Worm (Caenorhabditis elegans) whole organism, L1 larva: ENCODE measurements around the gene ani-1.

Experiments
- aly-2 ChIP-seq: fragments of 150-350 bp; optimal IDR thresholded peaks from 2 replicates; lab custom pipeline; 2014; ENCODE audit warnings: missing biosample characterization, missing genetic modification characterization
- blmp-1 ChIP-seq: fragments of 150-350 bp; optimal IDR thresholded peaks from 2 replicates; lab custom pipeline; 2014; ENCODE audit warnings: missing biosample characterization, missing genetic modification characterization
- ceh-8 ChIP-seq: fragments of 200-800 bp; sonication (Bioruptor generic); optimal IDR thresholded peaks from 2 replicates; lab custom pipeline; 2018; ENCODE audit warnings: mild to moderate bottlenecking, missing genetic modification characterization, moderate library complexity, missing compliant biosample characterization
- dpl-1 ChIP-seq, 3 experiments: fragments of 150-350 bp in 2 of 3; sonication (generic microtip) in 1 of 3; optimal IDR thresholded peaks; 2 replicates each; lab custom pipeline; 2014 to 2017; ENCODE audit warnings: missing biosample characterization in 3 of 3, missing genetic modification characterization in 3 of 3, missing genetic modification reagents in 3 of 3
- efl-1 ChIP-seq, 4 experiments: fragments of 150-350 bp; optimal IDR thresholded peaks in 3 of 4; peaks in 1 of 4; 1 replicate in 1 of 4; 2 replicates in 3 of 4; lab custom pipeline; 2014; ENCODE audit warnings: missing biosample characterization in 2 of 4, missing genetic modification characterization in 2 of 4, missing genetic modification reagents in 2 of 4
- elt-3 ChIP-seq, 6 experiments: fragments of 150-350 bp in 1 of 6; sonication (generic microtip); optimal IDR thresholded peaks; 2 replicates each; lab custom pipeline; 2017 to 2018; ENCODE audit warnings: missing biosample characterization in 6 of 6, missing genetic modification characterization in 6 of 6, inconsistent platforms in 1 of 6
- ets-5 ChIP-seq: fragments of 200-800 bp; sonication (Bioruptor generic); IDR thresholded peaks from 2 replicates; pipeline ENCODE4 v1.3.6; 2022; ENCODE audit warnings: missing genetic modification characterization, missing compliant biosample characterization
- fkh-4 ChIP-seq: sonication (generic microtip); optimal IDR thresholded peaks from 2 replicates; lab custom pipeline; 2016; ENCODE audit warnings: missing compliant biosample characterization, missing genetic modification characterization, borderline replicate concordance
- fkh-8 ChIP-seq: sonication (generic microtip); optimal IDR thresholded peaks from 2 replicates; lab custom pipeline; 2016; ENCODE audit warnings: mild to moderate bottlenecking, missing genetic modification characterization, missing compliant biosample characterization
- grh-1 ChIP-seq: fragments of 200-800 bp; sonication (Bioruptor generic); IDR thresholded peaks from 2 replicates; pipeline ENCODE4 v1.3.6; 2022; ENCODE audit warnings: missing genetic modification reagents, missing genetic modification characterization, missing compliant biosample characterization
- hpl-2 ChIP-seq: fragments of 150-350 bp; optimal IDR thresholded peaks from 2 replicates; lab custom pipeline; 2014; ENCODE audit warnings: missing biosample characterization, missing genetic modification reagents, missing genetic modification characterization
- isw-1 ChIP-seq: fragments of 200-800 bp; sonication (Bioruptor generic); IDR thresholded peaks from 2 replicates; pipeline ENCODE4 v1.3.6; 2022; ENCODE audit warnings: missing genetic modification characterization, missing compliant biosample characterization
- jun-1 ChIP-seq: fragments of 150-350 bp; optimal IDR thresholded peaks from 2 replicates; lab custom pipeline; 2014; ENCODE audit warnings: missing biosample characterization, missing genetic modification reagents, missing genetic modification characterization
- lin-14 ChIP-seq: fragments of 200-800 bp; sonication (Bioruptor generic); optimal IDR thresholded peaks from 2 replicates; lab custom pipeline; 2018; ENCODE audit warnings: mild to moderate bottlenecking, missing genetic modification characterization, moderate library complexity, missing compliant biosample characterization
- lin-15B ChIP-seq: fragments of 150-350 bp; sonication (generic microtip); optimal IDR thresholded peaks from 3 replicates; lab custom pipeline; 2014; ENCODE audit warnings: missing biosample characterization, missing genetic modification characterization
- lin-35 ChIP-seq, 2 experiments: fragments of 150-350 bp; optimal IDR thresholded peaks; 2 replicates each; lab custom pipeline; 2014; ENCODE audit warnings: missing biosample characterization in 2 of 2, missing genetic modification characterization in 2 of 2, missing genetic modification reagents in 2 of 2
- lin-39 ChIP-seq: fragments of 150-350 bp; optimal IDR thresholded peaks from 2 replicates; lab custom pipeline; 2014; ENCODE audit warnings: missing biosample characterization, missing genetic modification reagents, missing genetic modification characterization
- lsy-2 ChIP-seq, 2 experiments: fragments of 150-350 bp; optimal IDR thresholded peaks; 2 replicates each; lab custom pipeline; 2014; ENCODE audit warnings: missing biosample characterization in 2 of 2, missing genetic modification characterization in 2 of 2
- mdl-1 ChIP-seq, 2 experiments: fragments of 150-350 bp; optimal IDR thresholded peaks; 2 replicates each; lab custom pipeline; 2014 to 2017; ENCODE audit warnings: missing biosample characterization in 2 of 2, missing genetic modification characterization in 2 of 2, inconsistent platforms in 1 of 2
- mep-1 ChIP-seq: fragments of 150-350 bp; optimal IDR thresholded peaks from 2 replicates; lab custom pipeline; 2014; ENCODE audit warnings: missing biosample characterization, missing genetic modification characterization
- nhr-20 ChIP-seq: sonication (generic microtip); optimal IDR thresholded peaks from 2 replicates; lab custom pipeline; 2016; ENCODE audit warnings: mild to moderate bottlenecking, missing genetic modification characterization, missing compliant biosample characterization
- nhr-71 ChIP-seq: sonication (generic microtip); optimal IDR thresholded peaks from 2 replicates; lab custom pipeline; 2016; ENCODE audit warnings: mild to moderate bottlenecking, missing genetic modification characterization, moderate library complexity, missing compliant biosample characterization
- nhr-77 ChIP-seq: fragments of 150-350 bp; optimal IDR thresholded peaks from 2 replicates; lab custom pipeline; 2014; ENCODE audit warnings: missing biosample characterization, missing genetic modification characterization
- nhr-85 ChIP-seq: sonication (generic microtip); peaks from one replicate; lab custom pipeline; 2016; ENCODE audit warnings: missing genetic modification characterization, inconsistent platforms, missing compliant biosample characterization
- pqm-1 ChIP-seq: sonication (generic microtip); optimal IDR thresholded peaks from 3 replicates; lab custom pipeline; 2017; ENCODE audit warnings: missing biosample characterization, missing genetic modification characterization
- skn-1 ChIP-seq: fragments of 150-350 bp; optimal IDR thresholded peaks from 2 replicates; lab custom pipeline; 2014; ENCODE audit warnings: missing biosample characterization, missing genetic modification characterization
- snu-23 ChIP-seq: sonication (generic microtip); optimal IDR thresholded peaks from 2 replicates; lab custom pipeline; 2016; ENCODE audit warnings: missing genetic modification characterization, missing compliant biosample characterization
- sup-37 ChIP-seq: fragments of 200-800 bp; sonication (Bioruptor generic); optimal IDR thresholded peaks from 2 replicates; lab custom pipeline; 2018; ENCODE audit warnings: mild to moderate bottlenecking, missing genetic modification characterization, missing compliant biosample characterization
- unc-130 ChIP-seq: fragments of 150-350 bp; optimal IDR thresholded peaks from 2 replicates; lab custom pipeline; 2017; ENCODE audit warnings: missing biosample characterization, missing genetic modification characterization, inconsistent platforms
- unc-30 ChIP-seq: sonication (generic microtip); optimal IDR thresholded peaks from 2 replicates; lab custom pipeline; 2017; ENCODE audit warnings: missing biosample characterization, missing genetic modification characterization
- unc-98 ChIP-seq: fragments of 200-800 bp; sonication (Bioruptor generic); IDR thresholded peaks from 2 replicates; pipeline ENCODE4 v1.3.6; 2022; ENCODE audit warnings: missing genetic modification characterization, missing compliant biosample characterization
- zag-1 ChIP-seq: fragments of 150-350 bp; optimal IDR thresholded peaks from 2 replicates; lab custom pipeline; 2014; ENCODE audit warnings: missing biosample characterization, missing genetic modification characterization

Gene ani-1

ce11 chrIII:12425846-12426405 is 27.2 kb downstream of the ani-1 start (continued):
- TF ChIP-seq efl-1 (optimal IDR thresholded peaks at IDR 0.05; lab: Kevin White, UChicago), result no peak
- TF ChIP-seq efl-1 (GFP tag; optimal IDR thresholded peaks at IDR 0.05 in 1 of 2; lab: Kevin White, UChicago), result peak in 1 of 2 experiments; percentile 91
- 0 out of 2 replicates have a peak, but pooled peaks have one; percentile 13 for TF ChIP-seq grh-1
- no peak for TF ChIP-seq isw-1 (GFP tag; lab: Robert Waterston, UW)
- TF ChIP-seq sup-37 (GFP tag; lab: Kevin White, UChicago), result no peak
- TF ChIP-seq, all 84 proteins: peak for 4

ce11 chrIII:12424663-12425062 is 28.5 kb downstream of the ani-1 start:
- TF ChIP-seq efl-1 (optimal IDR thresholded peaks at IDR 0.05; lab: Kevin White, UChicago), result no peak
- peak in 1 of 2 experiments; percentile 82 for TF ChIP-seq efl-1 (GFP tag; optimal IDR thresholded peaks at IDR 0.05 in 1 of 2; lab: Kevin White, UChicago)
- TF ChIP-seq lin-15B (tag; lab: Kevin White, UChicago), result no peak
- TF ChIP-seq, all 84 proteins: peak for 1

ce11 chrIII:12424066-12424465 is 29.1 kb downstream of the ani-1 start:
- TF ChIP-seq unc-30 (tag; lab: Kevin White, UChicago) (no peak), skn-1 (tag; lab: Kevin White, UChicago) (peak; percentile 39), dpl-1 (GFP tag; optimal IDR thresholded peaks at IDR 0.05; lab: Kevin White, UChicago) (peak in 2 of 3 experiments; percentile 29 to 31), ceh-8 (GFP tag; lab: Kevin White, UChicago) (no peak), lin-39 (tag; lab: Kevin White, UChicago) (no peak), lsy-2 (tag; optimal IDR thresholded peaks at IDR 0.05; lab: Kevin White, UChicago) (peak in 1 of 2 experiments; percentile 57), efl-1 (optimal IDR thresholded peaks at IDR 0.05; lab: Kevin White, UChicago) (peak; percentile 27), efl-1 (GFP tag; optimal IDR thresholded peaks at IDR 0.05 in 1 of 2; lab: Kevin White, UChicago) (peak; percentile 27 to 95), zag-1 (tag; lab: Kevin White, UChicago) (no peak), unc-98 (GFP tag; lab: Robert Waterston, UW) (no peak), lin-35 (GFP tag; optimal IDR thresholded peaks at IDR 0.05; lab: Kevin White, UChicago) (peak in 1 of 2 experiments; percentile 61), mdl-1 (tag; optimal IDR thresholded peaks at IDR 0.05; lab: Kevin White, UChicago) (no peak), mep-1 (tag; lab: Kevin White, UChicago) (peak; percentile 66), hpl-2 (GFP tag; lab: Kevin White, UChicago) (no peak), pqm-1 (no peak), nhr-71 (tag; lab: Kevin White, UChicago) (peak; percentile 27), ets-5 (GFP tag; lab: Robert Waterston, UW) (no peak), elt-3 (tag; optimal IDR thresholded peaks at IDR 0.05; lab: Kevin White, UChicago) (peak in 1 of 6 experiments; percentile 12), fkh-8 (tag; lab: Kevin White, UChicago) (no peak), nhr-20 (peak; percentile 62), lin-14 (GFP tag; lab: Kevin White, UChicago) (peak; percentile 78), nhr-77 (tag; lab: Kevin White, UChicago) (peak; percentile 46), snu-23 (peak; percentile 57), jun-1 (tag; lab: Kevin White, UChicago) (peak; percentile 11), fkh-4 (no peak), unc-130 (tag; lab: Kevin White, UChicago) (no peak), blmp-1 (peak; percentile 78)

- TF ChIP-seq efl-1 (optimal IDR thresholded peaks at IDR 0.05; lab: Kevin White, UChicago) (no peak), efl-1 (GFP tag; optimal IDR thresholded peaks at IDR 0.05 in 1 of 2; lab: Kevin White, UChicago) (peak; percentile 23 to 33), pqm-1 (no peak), lsy-2 (tag; optimal IDR thresholded peaks at IDR 0.05; lab: Kevin White, UChicago) (peak in 1 of 2 experiments; percentile 2), aly-2 (tag; lab: Kevin White, UChicago) (no peak), dpl-1 (GFP tag; optimal IDR thresholded peaks at IDR 0.05; lab: Kevin White, UChicago) (peak in 1 of 3 experiments; percentile 24), elt-3 (tag; optimal IDR thresholded peaks at IDR 0.05; lab: Kevin White, UChicago) (no peak), nhr-85 (tag; lab: Kevin White, UChicago) (peak; percentile 16)
Measured at ce11 chrIII:12421708-12422107, 31.5 kb downstream of the ani-1 start, which contains the start of gene tat-1. TSS of gene tat-1 (minus strand) at chrIII:12421718.
